Worm (Caenorhabditis elegans) whole organism, L3 larva: Measurements from ENCODE around the gene toca-2.
"Not testable (repeated sequence)": the region's sequence is repeated elsewhere in the genome, so short reads cannot be mapped to it uniquely, and the experiment has no call there.

Experiments
- R02D3.7 ChIP-seq: fragments of 150-350 bp; optimal IDR thresholded peaks from 2 replicates; lab custom pipeline; 2014; ENCODE audit warnings: missing biosample characterization, missing genetic modification characterization
- ama-1 ChIP-seq: fragments of 150-350 bp; optimal IDR thresholded peaks from 2 replicates; lab custom pipeline; 2018
- ceh-16 ChIP-seq: sonication (generic microtip); optimal IDR thresholded peaks from 2 replicates; lab custom pipeline; 2017; ENCODE audit warnings: missing biosample characterization, missing genetic modification characterization
- ceh-82 ChIP-seq: fragments of 150-350 bp; optimal IDR thresholded peaks from 2 replicates; lab custom pipeline; 2014; ENCODE audit warnings: missing biosample characterization, missing genetic modification characterization
- ceh-9 ChIP-seq: sonication (generic microtip); optimal IDR thresholded peaks from 2 replicates; lab custom pipeline; 2018; ENCODE audit warnings: missing biosample characterization, missing genetic modification characterization
- daf-12 ChIP-seq: fragments of 150-350 bp; optimal IDR thresholded peaks from 2 replicates; lab custom pipeline; 2014; ENCODE audit warnings: missing biosample characterization, missing genetic modification reagents, missing genetic modification characterization
- egl-27 ChIP-seq: sonication (generic microtip); optimal IDR thresholded peaks from 4 replicates; lab custom pipeline; 2017; ENCODE audit warnings: missing biosample characterization, missing genetic modification reagents, missing genetic modification characterization
- egl-5 ChIP-seq: fragments of 150-350 bp; optimal IDR thresholded peaks from 2 replicates; lab custom pipeline; 2017; ENCODE audit warnings: missing biosample characterization, missing genetic modification reagents, missing genetic modification characterization, inconsistent platforms
- elt-1 ChIP-seq: fragments of 150-350 bp; optimal IDR thresholded peaks from 2 replicates; lab custom pipeline; 2014; ENCODE audit warnings: missing biosample characterization, missing genetic modification characterization
- elt-2 ChIP-seq: sonication (generic microtip); optimal IDR thresholded peaks from 2 replicates; lab custom pipeline; 2016; ENCODE audit warnings: missing genetic modification reagents, mild to moderate bottlenecking, missing genetic modification characterization, missing compliant biosample characterization
- elt-3 ChIP-seq, 3 experiments: fragments of 150-350 bp in 1 of 3; sonication (generic microtip) in 2 of 3; optimal IDR thresholded peaks; 2 replicates in 2 of 3; 4 replicates in 1 of 3; lab custom pipeline; 2014 to 2017; ENCODE audit warnings: missing biosample characterization in 3 of 3, missing genetic modification characterization in 3 of 3
- eor-1 ChIP-seq, 2 experiments: fragments of 150-350 bp; optimal IDR thresholded peaks; 2 replicates each; lab custom pipeline; 2014 to 2018; ENCODE audit warnings: missing biosample characterization in 2 of 2, missing genetic modification characterization in 2 of 2
- fkh-10 ChIP-seq: sonication (generic microtip); optimal IDR thresholded peaks from 2 replicates; lab custom pipeline; 2017; ENCODE audit warnings: missing biosample characterization, missing genetic modification reagents, missing genetic modification characterization
- fkh-2 ChIP-seq: fragments of 150-350 bp; optimal IDR thresholded peaks from 2 replicates; lab custom pipeline; 2014; ENCODE audit warnings: missing biosample characterization, missing genetic modification reagents, missing genetic modification characterization
- fos-1 ChIP-seq: fragments of 150-350 bp; optimal IDR thresholded peaks from 2 replicates; lab custom pipeline; 2014; ENCODE audit warnings: missing biosample characterization, missing genetic modification characterization
- hmg-11 ChIP-seq: sonication (generic microtip); optimal IDR thresholded peaks from 2 replicates; lab custom pipeline; 2016; ENCODE audit warnings: missing genetic modification characterization, missing compliant biosample characterization
- jun-1 ChIP-seq: fragments of 150-350 bp; optimal IDR thresholded peaks from 2 replicates; lab custom pipeline; 2014; ENCODE audit warnings: missing biosample characterization, missing genetic modification reagents, missing genetic modification characterization
- lin-15B ChIP-seq: fragments of 150-350 bp; optimal IDR thresholded peaks from 2 replicates; lab custom pipeline; 2014; ENCODE audit warnings: missing biosample characterization, missing genetic modification characterization
- lin-39 ChIP-seq: fragments of 150-350 bp; optimal IDR thresholded peaks from 2 replicates; lab custom pipeline; 2018; ENCODE audit warnings: missing biosample characterization, missing genetic modification reagents, missing genetic modification characterization
- mdl-1 ChIP-seq: fragments of 150-350 bp; optimal IDR thresholded peaks from 2 replicates; lab custom pipeline; 2014; ENCODE audit warnings: missing biosample characterization, missing genetic modification characterization
- mml-1 ChIP-seq: fragments of 150-350 bp; sonication (generic microtip); optimal IDR thresholded peaks from 3 replicates; lab custom pipeline; 2014; ENCODE audit warnings: missing biosample characterization, missing genetic modification characterization
- nfya-1 ChIP-seq: sonication (generic microtip); optimal IDR thresholded peaks from 2 replicates; lab custom pipeline; 2017; ENCODE audit warnings: missing genetic modification characterization, mild to moderate bottlenecking, missing compliant biosample characterization, antibody characterized with exemption, moderate library complexity; ENCODE audit not compliant: insufficient read depth
- nhr-11 ChIP-seq: fragments of 150-350 bp; optimal IDR thresholded peaks from 2 replicates; lab custom pipeline; 2014; ENCODE audit warnings: missing biosample characterization, missing genetic modification characterization
- nhr-12 ChIP-seq: fragments of 150-350 bp; optimal IDR thresholded peaks from 2 replicates; lab custom pipeline; 2014; ENCODE audit warnings: missing biosample characterization, missing genetic modification characterization
- nhr-23 ChIP-seq: fragments of 150-350 bp; optimal IDR thresholded peaks from 2 replicates; lab custom pipeline; 2014; ENCODE audit warnings: missing biosample characterization, missing genetic modification reagents, missing genetic modification characterization
- nhr-25 ChIP-seq: sonication (generic microtip); optimal IDR thresholded peaks from 2 replicates; lab custom pipeline; 2017; ENCODE audit warnings: missing biosample characterization, missing genetic modification characterization
- nhr-43 ChIP-seq: sonication (generic microtip); optimal IDR thresholded peaks from 2 replicates; lab custom pipeline; 2016; ENCODE audit warnings: mild to moderate bottlenecking, missing genetic modification characterization, missing compliant biosample characterization; ENCODE audit not compliant: poor library complexity, severe bottlenecking
- nhr-67 ChIP-seq: fragments of 150-350 bp; optimal IDR thresholded peaks from 2 replicates; lab custom pipeline; 2014; ENCODE audit warnings: missing biosample characterization, missing genetic modification characterization
- nhr-77 ChIP-seq: fragments of 150-350 bp; optimal IDR thresholded peaks from 2 replicates; lab custom pipeline; 2014; ENCODE audit warnings: missing biosample characterization, missing genetic modification characterization
- pha-4 ChIP-seq: fragments of 150-350 bp; optimal IDR thresholded peaks from 2 replicates; lab custom pipeline; 2014; ENCODE audit warnings: missing biosample characterization, missing genetic modification reagents, missing genetic modification characterization
- pqm-1 ChIP-seq: fragments of 150-350 bp; optimal IDR thresholded peaks from 2 replicates; lab custom pipeline; 2017; ENCODE audit warnings: missing biosample characterization, missing genetic modification characterization, inconsistent platforms
- sea-2 ChIP-seq: fragments of 150-350 bp; sonication (generic microtip); optimal IDR thresholded peaks from 4 replicates; lab custom pipeline; 2014; ENCODE audit warnings: missing biosample characterization, missing genetic modification reagents, missing genetic modification characterization
- skn-1 ChIP-seq: fragments of 150-350 bp; optimal IDR thresholded peaks from 2 replicates; lab custom pipeline; 2014; ENCODE audit warnings: missing biosample characterization, missing genetic modification characterization
- snpc-4 ChIP-seq: fragments of 150-350 bp; optimal IDR thresholded peaks from 2 replicates; lab custom pipeline; 2014; ENCODE audit warnings: missing biosample characterization, missing genetic modification characterization
- unc-39 ChIP-seq: sonication (generic microtip); optimal IDR thresholded peaks from 4 replicates; lab custom pipeline; 2017; ENCODE audit warnings: missing biosample characterization, missing genetic modification characterization
- ztf-11 ChIP-seq: fragments of 150-350 bp; optimal IDR thresholded peaks from 2 replicates; lab custom pipeline; 2014; ENCODE audit warnings: missing biosample characterization, missing genetic modification characterization
- ztf-4 ChIP-seq: fragments of 150-350 bp; optimal IDR thresholded peaks from 2 replicates; lab custom pipeline; 2014; ENCODE audit warnings: missing biosample characterization, missing genetic modification characterization

Gene toca-2

DNA sequence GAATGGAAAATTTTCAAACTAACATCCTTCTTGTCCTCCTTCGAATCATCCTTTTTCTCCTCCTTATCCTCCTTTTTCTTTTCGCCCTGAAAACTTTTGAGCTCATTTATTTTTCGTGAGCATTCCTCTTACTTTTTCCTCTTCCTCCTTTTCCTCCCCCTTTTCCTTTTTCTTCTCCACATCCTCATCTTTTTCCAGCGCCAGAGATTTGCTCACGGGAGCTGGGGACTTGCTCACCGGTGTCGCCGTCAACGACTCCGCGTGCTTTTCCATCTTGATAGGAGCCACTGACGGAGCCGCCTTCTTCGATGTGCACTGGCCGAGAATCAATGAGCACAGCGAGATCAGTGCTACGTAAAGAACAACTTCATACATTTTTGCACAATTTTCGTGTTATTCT, 7.4 kb upstream of the toca-2 start, which contains the start of gene K08E3.2:
K08E3.2 (minus strand) TSS at position 375 of the 400 bp plus-strand sequence.
- no peak for TF ChIP-seq fkh-10
- no peak for TF ChIP-seq mdl-1 (tag; lab: Kevin White, UChicago)

DNA sequence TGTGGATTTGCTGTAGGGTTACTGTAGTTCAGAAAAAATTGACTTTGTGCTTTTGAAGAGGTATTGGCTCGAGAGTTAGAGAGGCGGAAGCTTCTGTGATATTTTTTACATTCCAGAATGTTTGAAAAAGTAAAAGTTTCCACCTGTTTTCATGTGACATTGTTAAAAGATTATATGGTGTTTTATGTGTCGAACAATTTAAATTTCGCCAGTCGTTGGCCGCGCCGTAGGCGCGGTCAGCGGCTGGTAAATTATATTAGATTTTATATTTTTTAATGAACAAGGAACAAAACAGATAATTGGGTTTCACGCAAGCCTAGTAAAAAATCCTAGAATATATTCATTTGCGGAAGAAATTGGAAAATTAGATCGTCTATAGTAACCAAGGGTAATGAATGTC, 4.6 kb upstream of the toca-2 start, which contains the start of gene mlc-7:
mlc-7 (plus strand) TSS at position 301 of the 400 bp plus-strand sequence.
- TF ChIP-seq fkh-2, nhr-12, pha-4 (tag; lab: Kevin White, UChicago): not testable (repeated sequence)
- TF ChIP-seq, all 47 proteins: peak for 0; not testable (repeated sequence) for 47

- no peak for TF ChIP-seq nfya-1 (tag; lab: Kevin White, UChicago)
- no peak for TF ChIP-seq nhr-12 (tag; lab: Kevin White, UChicago)
- TF ChIP-seq egl-5 (tag; lab: Kevin White, UChicago): no peak
- TF ChIP-seq nhr-11 (tag; lab: Kevin White, UChicago): no peak
- TF ChIP-seq R02D3.7 (tag; lab: Kevin White, UChicago): no peak
- no peak for TF ChIP-seq ztf-4 (tag; lab: Kevin White, UChicago)
- TF ChIP-seq snpc-4 (tag; lab: Kevin White, UChicago): no peak
- no peak for TF ChIP-seq ceh-9
- no peak for TF ChIP-seq fkh-10
- no peak for TF ChIP-seq pqm-1 (tag; lab: Kevin White, UChicago)
- TF ChIP-seq lin-15B (tag; lab: Kevin White, UChicago): no peak
Observed at ce11 chrIII:13759691-13760090, 4.0 kb downstream of the toca-2 start.

ce11 chrIII:13761022-13761421, 5.3 kb downstream of the toca-2 start:
- TF ChIP-seq nhr-23 (tag; lab: Kevin White, UChicago) (no peak), nhr-25 (tag; lab: Kevin White, UChicago) (no peak), ztf-4 (tag; lab: Kevin White, UChicago) (no peak), ztf-11 (no peak), hmg-11 (tag; lab: Kevin White, UChicago) (no peak), jun-1 (tag; lab: Kevin White, UChicago) (no peak), nhr-67 (tag; lab: Kevin White, UChicago) (no peak), R02D3.7 (tag; lab: Kevin White, UChicago) (no peak), eor-1 (tag; optimal IDR thresholded peaks at IDR 0.05; lab: Kevin White, UChicago) (no peak), pha-4 (tag; lab: Kevin White, UChicago) (no peak), ama-1 (lab: Kevin White, UChicago) (no peak)

DNA sequence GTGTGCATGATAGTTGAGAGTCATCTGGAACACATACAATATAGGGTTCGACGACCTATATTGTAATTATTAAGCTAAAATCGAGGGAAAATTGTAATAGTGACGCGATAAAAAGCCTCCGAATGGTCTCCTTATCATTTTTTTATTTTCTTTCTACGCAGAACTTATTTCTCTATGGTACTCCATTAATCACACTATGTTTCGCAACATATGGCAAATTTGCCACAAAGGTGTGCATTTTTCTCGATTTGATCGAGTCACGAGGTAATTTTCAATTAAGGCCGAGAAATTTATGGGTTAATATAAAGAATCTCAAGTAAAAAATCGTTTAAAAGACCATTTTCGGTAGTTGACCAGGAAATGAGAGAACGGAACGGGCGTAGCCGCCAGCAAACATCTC, 6.3 kb downstream of the toca-2 start, which contains the start of gene dbn-1:
dbn-1 (minus strand) TSS at position 24 of the 400 bp plus-strand sequence.
- peak; percentile 24 for TF ChIP-seq nhr-23 (tag; lab: Kevin White, UChicago)
- peak; percentile 76 for TF ChIP-seq elt-2 (tag; lab: Kevin White, UChicago)
- peak; percentile 12 for TF ChIP-seq jun-1 (tag; lab: Kevin White, UChicago)
- no peak for TF ChIP-seq egl-27 (tag; lab: Kevin White, UChicago)
- peak; percentile 63 for TF ChIP-seq pqm-1 (tag; lab: Kevin White, UChicago)
- no peak for TF ChIP-seq unc-39 (tag; lab: Kevin White, UChicago)

ce11 chrIII:13763260-13764112, 7.8 kb downstream of the toca-2 start:
- TF ChIP-seq lin-39 (tag; lab: Kevin White, UChicago): peak; percentile 19
- no peak for TF ChIP-seq nhr-67 (tag; lab: Kevin White, UChicago)
- TF ChIP-seq unc-39 (tag; lab: Kevin White, UChicago): no peak
- TF ChIP-seq snpc-4 (tag; lab: Kevin White, UChicago): peak; percentile 19
- no peak for TF ChIP-seq nhr-11 (tag; lab: Kevin White, UChicago)
- peak; percentile 57 for TF ChIP-seq ama-1 (lab: Kevin White, UChicago)
- TF ChIP-seq lin-15B (tag; lab: Kevin White, UChicago): no peak
- peak; percentile 54 for TF ChIP-seq pha-4 (tag; lab: Kevin White, UChicago)
- no peak for TF ChIP-seq sea-2 (GFP tag; lab: Kevin White, UChicago)
- peak in 1 of 3 experiments; percentile 7 for TF ChIP-seq elt-3 (tag; optimal IDR thresholded peaks at IDR 0.05; lab: Kevin White, UChicago)
- no peak for TF ChIP-seq egl-5 (tag; lab: Kevin White, UChicago)
- TF ChIP-seq ceh-16: no peak
- no peak for TF ChIP-seq ceh-82
- no peak for TF ChIP-seq skn-1
- no peak for TF ChIP-seq R02D3.7 (tag; lab: Kevin White, UChicago)
- TF ChIP-seq nfya-1 (tag; lab: Kevin White, UChicago): peak; percentile 45
- peak; percentile 80 for TF ChIP-seq nhr-43 (tag; lab: Kevin White, UChicago)
- TF ChIP-seq fos-1: no peak
- TF ChIP-seq ceh-9: no peak
- no peak for TF ChIP-seq nhr-77 (tag; lab: Kevin White, UChicago)
- no peak for TF ChIP-seq ztf-4 (tag; lab: Kevin White, UChicago)
- no peak for TF ChIP-seq mml-1 (tag; lab: Kevin White, UChicago)
- no peak for TF ChIP-seq elt-1
- no peak for TF ChIP-seq ztf-11
- no peak for TF ChIP-seq mdl-1 (tag; lab: Kevin White, UChicago)
- TF ChIP-seq nhr-25 (tag; lab: Kevin White, UChicago): no peak
- TF ChIP-seq daf-12 (tag; lab: Kevin White, UChicago): no peak
